Fruit fly (Drosophila melanogaster): ENCODE measurements around the gene Tsp66E.
A peak's percentile ranks its signal among the peaks of the same experiment; 100 is the strongest.

Gene Tsp66E

DNA sequence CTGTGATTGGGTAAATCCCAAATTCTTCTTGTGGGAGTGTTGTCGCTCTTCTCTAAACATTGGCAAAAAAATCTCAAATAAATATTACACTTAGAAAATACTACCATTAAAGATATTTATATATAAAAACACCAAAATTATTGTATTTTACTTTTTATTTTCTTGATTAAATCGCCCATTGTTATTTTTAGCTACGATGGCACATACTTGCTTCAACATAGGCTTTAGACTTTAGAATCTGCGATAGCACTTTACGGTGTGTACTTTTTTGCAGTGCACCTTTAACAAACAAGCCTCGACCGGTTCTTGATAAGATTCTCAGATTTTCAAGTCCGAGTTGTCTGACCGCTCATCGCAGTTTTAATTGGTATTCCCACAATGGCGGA is 42.3 kb downstream of the Tsp66E start, which contains the start of gene GNBP3 (continued):
- TF ChIP-seq CG34224 (GFP tag; IDR thresholded peaks at IDR 0.05; ENCODE audit: partially characterized antibody) (no peak), CG3281 (GFP tag; optimal IDR thresholded peaks at IDR 0.05) (peak; percentile 88), sens-2 (GFP tag; IDR thresholded peaks at IDR 0.05) (no peak), Usf (GFP tag; optimal IDR thresholded peaks at IDR 0.05) (peak; percentile 17), CG1529 (GFP tag; optimal IDR thresholded peaks at IDR 0.05) (no peak), CG2199 (GFP tag; IDR thresholded peaks at IDR 0.05) (no peak), klu (GFP tag; IDR thresholded peaks at IDR 0.05) (peak; percentile 36; the same call in 1 of the 2 replicates), onecut (GFP tag; IDR thresholded peaks at IDR 0.05) (peak; percentile 78), CG9609 (GFP tag; optimal IDR thresholded peaks at IDR 0.05) (no peak), CG10321 (GFP tag; IDR thresholded peaks at IDR 0.05) (no peak), CG12391 (tag; optimal IDR thresholded peaks at IDR 0.05) (peak; percentile 43), CG7745 (tag; optimal IDR thresholded peaks at IDR 0.05) (no peak), CG12104 (GFP tag; optimal IDR thresholded peaks at IDR 0.05) (peak; percentile 22), E2f1 (GFP tag; IDR thresholded peaks at IDR 0.05) (no peak), lab (GFP tag; optimal IDR thresholded peaks at IDR 0.05) (peak; percentile 65), slou (GFP tag; optimal IDR thresholded peaks at IDR 0.05) (no peak), CG6689 (GFP tag; IDR thresholded peaks at IDR 0.05) (peak; percentile 53; the same call in 1 of the 2 replicates), NC2β (GFP tag; optimal IDR thresholded peaks at IDR 0.05) (no peak), Camta (GFP tag; optimal IDR thresholded peaks at IDR 0.05) (peak; percentile 51), jing (GFP tag; optimal IDR thresholded peaks at IDR 0.05) (no peak), CG16779 (GFP tag; IDR thresholded peaks at IDR 0.05) (no peak), sim (GFP tag; IDR thresholded peaks at IDR 0.05) (no peak), Chrac-16 (GFP tag; optimal IDR thresholded peaks at IDR 0.05) (peak; percentile 22), CG34422 (GFP tag; IDR thresholded peaks at IDR 0.05) (no peak), CG17359 (tag; optimal IDR thresholded peaks at IDR 0.05) (peak; percentile 61), HLH54F (GFP tag; optimal IDR thresholded peaks at IDR 0.05) (peak; percentile 9), CTCF (GFP tag; optimal IDR thresholded peaks at IDR 0.05) (peak; percentile 6), CG16815 (GFP tag; optimal IDR thresholded peaks at IDR 0.05) (peak; percentile 49), nerfin-2 (GFP tag; IDR thresholded peaks at IDR 0.05; ENCODE audit: partially characterized antibody) (no peak), CG13775 (GFP tag; optimal IDR thresholded peaks at IDR 0.05) (peak; percentile 49), CG1603 (tag; optimal IDR thresholded peaks at IDR 0.05) (no peak), CG7987 (GFP tag; optimal IDR thresholded peaks at IDR 0.05) (no peak), vvl (GFP tag; IDR thresholded peaks at IDR 0.05) (peak; percentile 70), CG6654 (GFP tag; optimal IDR thresholded peaks at IDR 0.05) (peak; percentile 32), ATbp (GFP tag; optimal IDR thresholded peaks at IDR 0.05) (no peak), CG15269 (tag; optimal IDR thresholded peaks at IDR 0.05) (peak; percentile 43), CG12744 (GFP tag; optimal IDR thresholded peaks at IDR 0.05) (no peak), D (optimal IDR thresholded peaks at IDR 0.05) (no peak), D (GFP tag; optimal IDR thresholded peaks at IDR 0.05) (peak; percentile 21), CG6272 (GFP tag; IDR thresholded peaks at IDR 0.05) (0 out of 2 replicates have a peak, but pooled peaks have one; percentile 19), pros (GFP tag; optimal IDR thresholded peaks at IDR 0.05) (no peak), CkIIα-i1 (GFP tag; IDR thresholded peaks at IDR 0.05) (no peak), cg (GFP tag; optimal IDR thresholded peaks at IDR 0.05) (no peak), NFAT (GFP tag; IDR thresholded peaks at IDR 0.05) (0 out of 2 replicates have a peak, but pooled peaks have one; percentile 11), Hand (GFP tag; optimal IDR thresholded peaks at IDR 0.05) (no peak), CG15696 (tag; optimal IDR thresholded peaks at IDR 0.05) (peak; percentile 82), BtbVII (GFP tag; optimal IDR thresholded peaks at IDR 0.05) (peak; percentile 86), CG8290 (GFP tag; optimal IDR thresholded peaks at IDR 0.05) (peak; percentile 63), CG8290 (tag; optimal IDR thresholded peaks at IDR 0.05) (no peak), Scr (GFP tag; IDR thresholded peaks at IDR 0.05; ENCODE audit: partially characterized antibody) (no peak), CG31441 (GFP tag; IDR thresholded peaks at IDR 0.05) (peak; percentile 71), knrl (GFP tag; IDR thresholded peaks at IDR 0.05; ENCODE audit: partially characterized antibody) (no peak)
